Worm (Caenorhabditis elegans): Measurements from ENCODE around the gene M60.6.

Gene M60.6

DNA sequence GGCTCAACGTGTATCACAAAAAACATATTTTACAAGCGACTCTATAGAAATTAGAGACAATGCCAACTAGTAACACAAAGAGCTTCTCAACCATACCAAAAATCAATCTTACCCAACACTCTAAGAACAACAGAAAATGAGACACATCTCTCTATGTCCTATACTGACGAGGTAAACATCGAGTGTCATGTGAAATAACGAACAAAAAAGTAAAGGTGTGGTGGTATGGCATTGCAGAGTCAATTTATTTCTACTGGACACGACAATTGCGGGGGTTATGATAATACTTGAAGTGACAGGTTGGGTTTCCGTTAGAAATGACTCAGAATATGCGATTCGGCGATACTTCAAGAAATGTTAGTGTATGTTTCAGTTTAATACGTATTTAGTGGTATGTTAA lies 15.7 kb downstream of the M60.6 start:
- no peak for TF ChIP-seq madf-2 (tag; optimal IDR thresholded peaks at IDR 0.05)
- TF ChIP-seq ahr-1 (tag; optimal IDR thresholded peaks at IDR 0.05), result no peak
- TF ChIP-seq fkh-10 (GFP tag; optimal IDR thresholded peaks at IDR 0.05), result no peak
- no peak for TF ChIP-seq ceh-22 (tag; optimal IDR thresholded peaks at IDR 0.05)
- no peak for TF ChIP-seq elt-2 (tag; optimal IDR thresholded peaks at IDR 0.05)
- TF ChIP-seq lin-11 (tag; optimal IDR thresholded peaks at IDR 0.05), result no peak
- TF ChIP-seq C08G9.2 (tag; optimal IDR thresholded peaks at IDR 0.05), result no peak
- no peak for TF ChIP-seq nhr-232 (tag; optimal IDR thresholded peaks at IDR 0.05)
- no peak for TF ChIP-seq pax-1 (tag; optimal IDR thresholded peaks at IDR 0.05)
- no peak for TF ChIP-seq elt-4 (tag; optimal IDR thresholded peaks at IDR 0.05)
- no peak for TF ChIP-seq K02D7.2 (tag; optimal IDR thresholded peaks at IDR 0.05)
- no peak for TF ChIP-seq ttx-3 (tag; optimal IDR thresholded peaks at IDR 0.05)
- TF ChIP-seq unc-42 (tag; optimal IDR thresholded peaks at IDR 0.05), result no peak
- no peak for TF ChIP-seq T23F11.4 (GFP tag; optimal IDR thresholded peaks at IDR 0.05)
- no peak for TF ChIP-seq K09A11.1 (tag; optimal IDR thresholded peaks at IDR 0.05; ENCODE audit: insufficient read depth)

DNA sequence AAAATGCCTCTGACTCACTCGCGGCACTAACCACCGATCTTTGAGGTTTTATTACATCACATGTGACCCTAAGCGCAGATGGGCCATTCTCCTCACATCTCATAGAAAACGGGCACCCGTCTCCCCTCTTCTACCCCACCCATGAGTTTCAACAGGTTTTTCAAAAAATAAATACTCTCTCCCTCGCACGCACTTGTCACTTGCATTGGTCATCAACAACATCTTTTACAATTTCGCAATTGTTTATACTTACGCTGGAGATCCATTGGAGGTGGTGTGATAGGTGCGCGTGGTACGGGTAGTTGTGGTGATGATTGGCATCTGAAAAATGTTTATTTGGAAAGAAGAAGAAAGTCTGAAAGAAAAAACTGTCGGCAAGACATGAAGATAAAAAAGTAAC lies 16.3 kb downstream of the M60.6 start, which contains the start of gene M60.4:
M60.4 (minus strand) TSS at position 321 of the 400 bp plus-strand sequence.
- TF ChIP-seq ceh-14 (tag; optimal IDR thresholded peaks at IDR 0.05) (no peak), pros-1 (tag; optimal IDR thresholded peaks at IDR 0.05) (no peak), unc-55 (GFP tag; optimal IDR thresholded peaks at IDR 0.05) (peak; percentile 37), ceh-18 (tag; optimal IDR thresholded peaks at IDR 0.05) (peak; percentile 43), ama-1 (optimal IDR thresholded peaks at IDR 0.05) (no peak), pax-1 (tag; optimal IDR thresholded peaks at IDR 0.05) (no peak), K02D7.2 (tag; optimal IDR thresholded peaks at IDR 0.05) (no peak), hlh-30 (tag; optimal IDR thresholded peaks at IDR 0.05; ENCODE audit: insufficient read depth) (peak; percentile 49), dmd-4 (tag; optimal IDR thresholded peaks at IDR 0.05; ENCODE audit: borderline replicate concordance) (no peak), sdc-2 (tag; optimal IDR thresholded peaks at IDR 0.05) (no peak), tbx-2 (tag; optimal IDR thresholded peaks at IDR 0.05) (peak; percentile 26), gmeb-2 (tag; optimal IDR thresholded peaks at IDR 0.05) (no peak), ceh-9 (tag; optimal IDR thresholded peaks at IDR 0.05) (no peak)

DNA sequence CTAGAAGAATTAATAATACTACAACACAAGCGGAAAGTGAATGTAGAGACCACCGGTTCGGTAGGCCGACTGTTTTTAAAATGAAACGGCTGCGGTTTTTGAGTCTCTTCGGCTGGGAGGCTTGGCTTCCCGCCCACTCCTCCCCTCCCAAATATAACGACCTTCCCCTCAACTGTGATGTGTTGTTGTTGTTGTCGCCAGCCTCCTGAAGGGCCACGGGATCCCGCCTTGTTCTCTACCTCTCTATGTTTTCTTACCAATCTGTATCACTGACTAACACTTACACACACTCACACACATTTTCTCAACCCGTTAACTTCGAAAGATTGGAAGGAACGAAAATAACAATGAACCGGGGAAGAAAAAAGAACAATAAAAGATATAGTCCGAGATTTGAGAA lies 18.7 kb downstream of the M60.6 start:
- TF ChIP-seq zip-5 (tag; optimal IDR thresholded peaks at IDR 0.05) (no peak), ceh-9 (tag; optimal IDR thresholded peaks at IDR 0.05) (no peak), ceh-48 (tag; optimal IDR thresholded peaks at IDR 0.05) (no peak), fkh-10 (GFP tag; optimal IDR thresholded peaks at IDR 0.05) (no peak), T23F11.4 (GFP tag; optimal IDR thresholded peaks at IDR 0.05) (no peak), npax-4 (tag; optimal IDR thresholded peaks at IDR 0.05) (no peak)

DNA sequence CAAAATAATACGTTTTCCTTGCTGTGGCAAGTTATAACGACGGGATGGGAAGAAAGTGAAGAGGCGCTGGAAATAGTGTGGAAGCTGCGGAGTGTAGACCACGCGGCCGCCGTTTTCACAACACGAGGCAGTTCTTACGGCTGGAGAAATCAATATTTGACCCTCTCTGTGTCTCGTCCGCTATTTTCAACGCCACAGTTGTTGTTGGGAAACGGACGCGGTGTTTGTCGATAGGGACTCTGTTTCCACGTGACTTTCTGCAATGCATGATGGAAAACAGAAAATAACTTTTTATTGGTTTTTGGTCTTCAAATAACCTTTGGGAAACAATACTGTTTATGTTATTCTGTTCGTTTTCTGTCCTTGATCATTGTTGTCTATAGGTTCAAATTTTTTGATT lies 20.4 kb downstream of the M60.6 start, which contains the start of gene K02A6.3:
K02A6.3 (minus strand) TSS at position 74 of the 400 bp plus-strand sequence.
- TF ChIP-seq unc-86 (tag; optimal IDR thresholded peaks at IDR 0.05) (no peak), elt-4 (tag; optimal IDR thresholded peaks at IDR 0.05) (no peak), ceh-6 (GFP tag; optimal IDR thresholded peaks at IDR 0.05) (no peak), ceh-30 (tag; optimal IDR thresholded peaks at IDR 0.05) (peak; percentile 10), ceh-18 (tag; optimal IDR thresholded peaks at IDR 0.05) (peak; percentile 86), F13H6.1 (tag; optimal IDR thresholded peaks at IDR 0.05) (peak; percentile 43), elt-2 (tag; optimal IDR thresholded peaks at IDR 0.05) (peak; percentile 28), Y22D7AL.16 (tag; optimal IDR thresholded peaks at IDR 0.05) (no peak), hlh-13 (GFP tag; optimal IDR thresholded peaks at IDR 0.05) (no peak), unc-55 (GFP tag; optimal IDR thresholded peaks at IDR 0.05) (peak; percentile 72), syd-9 (tag; optimal IDR thresholded peaks at IDR 0.05) (peak; percentile 33), nhr-11 (tag; optimal IDR thresholded peaks at IDR 0.05) (no peak), nfya-1 (tag; optimal IDR thresholded peaks at IDR 0.05) (peak; percentile 65), eyg-1 (tag; optimal IDR thresholded peaks at IDR 0.05) (no peak), ttx-3 (tag; optimal IDR thresholded peaks at IDR 0.05) (no peak), sdc-2 (tag; optimal IDR thresholded peaks at IDR 0.05) (peak; percentile 9), unc-3 (GFP tag; conservative IDR thresholded peaks at IDR 0.05) (no peak), unc-3 (tag; optimal IDR thresholded peaks at IDR 0.05) (no peak), sox-4 (tag; optimal IDR thresholded peaks at IDR 0.05) (no peak), sox-2 (GFP tag; IDR thresholded peaks at IDR 0.05) (no peak), pax-1 (tag; optimal IDR thresholded peaks at IDR 0.05) (no peak), pros-1 (tag; optimal IDR thresholded peaks at IDR 0.05) (no peak), ets-4 (tag; optimal IDR thresholded peaks at IDR 0.05) (peak; percentile 48), hlh-30 (tag; optimal IDR thresholded peaks at IDR 0.05; ENCODE audit: insufficient read depth) (peak; percentile 94), tbx-2 (tag; optimal IDR thresholded peaks at IDR 0.05) (peak; percentile 49), ceh-14 (tag; optimal IDR thresholded peaks at IDR 0.05) (no peak), dve-1 (tag; optimal IDR thresholded peaks at IDR 0.05) (peak; percentile 50), ref-2 (tag; optimal IDR thresholded peaks at IDR 0.05) (no peak), ceh-31 (tag; optimal IDR thresholded peaks at IDR 0.05) (peak; percentile 36)
